Worm (Caenorhabditis elegans) whole organism, L1 larva: Measurements from ENCODE around the gene F14D2.7.

ENCODE experiments used
- C04F5.9 ChIP-seq: sonication (generic microtip); optimal IDR thresholded peaks from 2 replicates; lab custom pipeline; 2016; ENCODE audit warnings: missing genetic modification characterization, missing compliant biosample characterization
- Y116A8C.19 ChIP-seq: sonication (generic microtip); optimal IDR thresholded peaks from 2 replicates; lab custom pipeline; 2016; ENCODE audit warnings: missing compliant biosample characterization, missing genetic modification characterization, borderline replicate concordance
- aha-1 ChIP-seq: fragments of 150-350 bp; optimal IDR thresholded peaks from 2 replicates; lab custom pipeline; 2014; ENCODE audit warnings: missing biosample characterization, missing genetic modification characterization
- ama-1 ChIP-seq: fragments of 150-350 bp; optimal IDR thresholded peaks from 2 replicates; lab custom pipeline; 2014
- ceh-63 ChIP-seq: fragments of 200-800 bp; sonication (Bioruptor generic); optimal IDR thresholded peaks from 2 replicates; lab custom pipeline; 2018; ENCODE audit warnings: mild to moderate bottlenecking, missing genetic modification characterization, missing compliant biosample characterization
- ceh-90 ChIP-seq: sonication (generic microtip); optimal IDR thresholded peaks from 2 replicates; lab custom pipeline; 2016; ENCODE audit warnings: missing genetic modification characterization, missing compliant biosample characterization
- efl-1 ChIP-seq, 4 experiments: fragments of 150-350 bp; optimal IDR thresholded peaks in 3 of 4; peaks in 1 of 4; 1 replicate in 1 of 4; 2 replicates in 3 of 4; lab custom pipeline; 2014; ENCODE audit warnings: missing biosample characterization in 2 of 4, missing genetic modification characterization in 2 of 4, missing genetic modification reagents in 2 of 4
- elt-2 ChIP-seq: sonication (generic microtip); optimal IDR thresholded peaks from 2 replicates; lab custom pipeline; 2016; ENCODE audit warnings: missing genetic modification characterization, mild to moderate bottlenecking, inconsistent platforms, missing compliant biosample characterization, missing genetic modification reagents
- elt-3 ChIP-seq, 6 experiments: fragments of 150-350 bp in 1 of 6; sonication (generic microtip); optimal IDR thresholded peaks; 2 replicates each; lab custom pipeline; 2017 to 2018; ENCODE audit warnings: missing biosample characterization in 6 of 6, missing genetic modification characterization in 6 of 6, inconsistent platforms in 1 of 6
- ets-5 ChIP-seq: fragments of 200-800 bp; sonication (Bioruptor generic); IDR thresholded peaks from 2 replicates; pipeline ENCODE4 v1.3.6; 2022; ENCODE audit warnings: missing genetic modification characterization, missing compliant biosample characterization
- fkh-4 ChIP-seq: sonication (generic microtip); optimal IDR thresholded peaks from 2 replicates; lab custom pipeline; 2016; ENCODE audit warnings: missing compliant biosample characterization, missing genetic modification characterization, borderline replicate concordance
- grh-1 ChIP-seq: fragments of 200-800 bp; sonication (Bioruptor generic); IDR thresholded peaks from 2 replicates; pipeline ENCODE4 v1.3.6; 2022; ENCODE audit warnings: missing genetic modification reagents, missing genetic modification characterization, missing compliant biosample characterization
- hpl-2 ChIP-seq: fragments of 150-350 bp; optimal IDR thresholded peaks from 2 replicates; lab custom pipeline; 2014; ENCODE audit warnings: missing biosample characterization, missing genetic modification reagents, missing genetic modification characterization
- irx-1 ChIP-seq: sonication (generic microtip); optimal IDR thresholded peaks from 2 replicates; lab custom pipeline; 2016; ENCODE audit warnings: missing genetic modification characterization, missing compliant biosample characterization
- jun-1 ChIP-seq: fragments of 150-350 bp; optimal IDR thresholded peaks from 2 replicates; lab custom pipeline; 2014; ENCODE audit warnings: missing biosample characterization, missing genetic modification reagents, missing genetic modification characterization
- lin-14 ChIP-seq: fragments of 200-800 bp; sonication (Bioruptor generic); optimal IDR thresholded peaks from 2 replicates; lab custom pipeline; 2018; ENCODE audit warnings: mild to moderate bottlenecking, missing genetic modification characterization, moderate library complexity, missing compliant biosample characterization
- lin-15B ChIP-seq: fragments of 150-350 bp; sonication (generic microtip); optimal IDR thresholded peaks from 3 replicates; lab custom pipeline; 2014; ENCODE audit warnings: missing biosample characterization, missing genetic modification characterization
- lir-3 ChIP-seq: sonication (generic microtip); optimal IDR thresholded peaks from 2 replicates; lab custom pipeline; 2016; ENCODE audit warnings: mild to moderate bottlenecking, missing genetic modification characterization, moderate library complexity, missing compliant biosample characterization; ENCODE audit not compliant: poor library complexity
- lsy-2 ChIP-seq, 2 experiments: fragments of 150-350 bp; optimal IDR thresholded peaks; 2 replicates each; lab custom pipeline; 2014; ENCODE audit warnings: missing biosample characterization in 2 of 2, missing genetic modification characterization in 2 of 2
- mab-9 ChIP-seq: fragments of 200-800 bp; sonication (Bioruptor generic); IDR thresholded peaks from 2 replicates; pipeline ENCODE4 v1.3.6; 2022; ENCODE audit warnings: missing genetic modification reagents, missing genetic modification characterization, missing compliant biosample characterization
- mef-2 ChIP-seq: fragments of 150-350 bp; optimal IDR thresholded peaks from 2 replicates; lab custom pipeline; 2014; ENCODE audit warnings: missing biosample characterization, missing genetic modification characterization
- nhr-11 ChIP-seq: fragments of 150-350 bp; optimal IDR thresholded peaks from 2 replicates; lab custom pipeline; 2014; ENCODE audit warnings: missing biosample characterization, missing genetic modification characterization
- nhr-12 ChIP-seq: sonication (generic microtip); optimal IDR thresholded peaks from 2 replicates; lab custom pipeline; 2017; ENCODE audit warnings: missing biosample characterization, missing genetic modification characterization
- nhr-19 ChIP-seq: fragments of 200-800 bp; sonication (Bioruptor generic); conservative IDR thresholded peaks from 2 replicates; pipeline ENCODE4 v1.3.6; 2022; ENCODE audit warnings: missing genetic modification characterization, missing compliant biosample characterization
- nhr-20 ChIP-seq: sonication (generic microtip); optimal IDR thresholded peaks from 2 replicates; lab custom pipeline; 2016; ENCODE audit warnings: mild to moderate bottlenecking, missing genetic modification characterization, missing compliant biosample characterization
- nhr-47 ChIP-seq: sonication (generic microtip); optimal IDR thresholded peaks from 2 replicates; lab custom pipeline; 2016; ENCODE audit warnings: mild to moderate bottlenecking, missing genetic modification characterization, moderate library complexity, missing compliant biosample characterization
- nhr-71 ChIP-seq: sonication (generic microtip); optimal IDR thresholded peaks from 2 replicates; lab custom pipeline; 2016; ENCODE audit warnings: mild to moderate bottlenecking, missing genetic modification characterization, moderate library complexity, missing compliant biosample characterization
- nhr-84 ChIP-seq: sonication (generic microtip); optimal IDR thresholded peaks from 2 replicates; lab custom pipeline; 2017; ENCODE audit warnings: missing biosample characterization, missing genetic modification characterization
- nhr-85 ChIP-seq: sonication (generic microtip); peaks from one replicate; lab custom pipeline; 2016; ENCODE audit warnings: missing genetic modification characterization, inconsistent platforms, missing compliant biosample characterization
- pag-3 ChIP-seq: sonication (generic microtip); optimal IDR thresholded peaks from 2 replicates; lab custom pipeline; 2017; ENCODE audit warnings: missing genetic modification characterization, mild to moderate bottlenecking, missing compliant biosample characterization, antibody characterized with exemption, borderline replicate concordance; ENCODE audit not compliant: insufficient read depth
- rnt-1 ChIP-seq: sonication (generic microtip); optimal IDR thresholded peaks from 2 replicates; lab custom pipeline; 2016; ENCODE audit warnings: mild to moderate bottlenecking, missing genetic modification characterization, moderate library complexity, missing compliant biosample characterization
- skn-1 ChIP-seq: fragments of 150-350 bp; optimal IDR thresholded peaks from 2 replicates; lab custom pipeline; 2014; ENCODE audit warnings: missing biosample characterization, missing genetic modification characterization
- snu-23 ChIP-seq: sonication (generic microtip); optimal IDR thresholded peaks from 2 replicates; lab custom pipeline; 2016; ENCODE audit warnings: missing genetic modification characterization, missing compliant biosample characterization
- sox-4 ChIP-seq: sonication (generic microtip); optimal IDR thresholded peaks from 2 replicates; lab custom pipeline; 2016; ENCODE audit warnings: missing genetic modification characterization, missing compliant biosample characterization
- zag-1 ChIP-seq: fragments of 150-350 bp; optimal IDR thresholded peaks from 2 replicates; lab custom pipeline; 2014; ENCODE audit warnings: missing biosample characterization, missing genetic modification characterization

F14D2.7 gene

DNA sequence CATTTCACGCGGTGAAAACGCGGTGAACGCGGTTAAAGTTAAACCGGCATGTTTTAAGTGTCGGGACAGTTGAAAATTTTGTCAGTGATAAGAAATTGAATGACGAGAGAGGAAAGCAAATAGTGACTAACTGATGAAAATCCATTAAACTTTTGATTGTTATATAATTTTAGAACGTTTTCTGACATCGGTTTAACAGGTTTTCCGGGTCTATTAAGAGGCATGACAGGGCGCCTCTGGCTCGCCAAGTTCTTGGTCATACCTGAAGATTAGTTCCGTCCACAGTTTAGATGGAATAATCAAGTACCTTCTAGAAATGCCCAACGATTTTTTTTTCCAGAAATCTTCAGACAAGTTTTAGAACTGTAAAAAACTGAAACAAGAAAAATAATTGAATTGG lies 15.3 kb downstream of the F14D2.7 start, which contains the start of gene Y46D2A.2:
TSS of gene Y46D2A.2 (minus strand) at position 101 of the 400 bp plus-strand sequence.
- TF ChIP-seq elt-3 (tag; optimal IDR thresholded peaks at IDR 0.05; lab: Kevin White, UChicago) (no peak), elt-2 (tag; lab: Kevin White, UChicago) (peak; percentile 9)

DNA sequence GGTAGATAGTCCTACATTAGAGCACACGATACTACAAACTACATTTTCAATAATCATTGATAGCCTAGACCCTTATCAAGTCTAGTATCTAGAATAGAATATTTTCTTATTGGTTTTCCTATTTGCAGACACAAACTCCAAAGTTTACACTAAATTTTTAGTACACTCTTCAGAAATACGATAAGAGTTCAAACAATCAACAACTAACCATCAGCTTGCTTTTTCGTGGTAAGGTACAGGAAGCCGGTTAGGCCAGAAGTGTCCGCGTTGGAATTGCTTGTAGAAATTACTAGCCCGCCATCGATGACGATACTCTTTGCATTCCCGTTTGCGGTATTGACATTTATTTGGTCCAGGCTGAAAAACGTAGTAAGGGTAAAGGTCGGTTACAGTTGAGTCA lies 16.2 kb downstream of the F14D2.7 start, which contains the start of gene Y46D2A.1:
TSS of gene Y46D2A.1 (plus strand) at position 301 of the 400 bp plus-strand sequence.
- TF ChIP-seq elt-2 (tag; lab: Kevin White, UChicago) (peak; percentile 49), fkh-4 (tag; lab: Kevin White, UChicago) (no peak)

- no peak for TF ChIP-seq lin-15B (tag; lab: Kevin White, UChicago)
- peak; percentile 84 for TF ChIP-seq elt-2 (tag; lab: Kevin White, UChicago)
- TF ChIP-seq nhr-20 (tag; lab: Kevin White, UChicago): peak; percentile 17
Observed at ce11 chrII:3318839-3319238, 19.6 kb downstream of the F14D2.7 start.

DNA sequence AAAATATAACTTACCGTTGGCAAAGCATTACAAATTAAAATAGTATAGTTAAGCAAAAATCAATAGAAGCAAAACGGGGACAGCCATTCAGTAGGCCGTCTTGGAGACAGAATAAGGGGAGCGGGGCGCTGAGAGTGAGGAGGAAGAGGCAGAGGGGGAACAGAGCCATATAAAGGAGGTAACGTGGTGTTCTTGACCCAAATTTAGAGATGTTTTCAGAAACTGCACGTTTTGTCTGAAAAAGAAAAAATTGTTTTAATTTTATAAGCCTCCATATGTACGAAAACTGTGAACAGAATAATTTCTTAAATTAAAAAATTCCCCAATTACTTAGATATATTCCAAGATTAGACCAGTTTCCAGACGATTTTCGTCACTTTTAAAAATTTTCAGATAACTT lies 25.0 kb downstream of the F14D2.7 start, which contains the start of gene F39E9.6:
TSS of gene F39E9.6 (minus strand) at position 101 of the 400 bp plus-strand sequence.
- TF ChIP-seq lir-3 (no peak), grh-1 (no peak), nhr-71 (no peak), nhr-84 (tag; lab: Kevin White, UChicago) (no peak), nhr-12 (tag; lab: Kevin White, UChicago) (no peak), nhr-47 (tag; lab: Kevin White, UChicago) (no peak), ets-5 (GFP tag; lab: Robert Waterston, UW) (no peak), hpl-2 (GFP tag; lab: Kevin White, UChicago) (no peak), ceh-63 (GFP tag; lab: Kevin White, UChicago) (no peak), pag-3 (tag; lab: Kevin White, UChicago) (no peak), fkh-4 (tag; lab: Kevin White, UChicago) (no peak), mef-2 (tag; lab: Kevin White, UChicago) (no peak), Y116A8C.19 (tag; lab: Kevin White, UChicago) (no peak), ama-1 (lab: Kevin White, UChicago) (no peak), nhr-11 (tag; lab: Kevin White, UChicago) (no peak), nhr-85 (tag; lab: Kevin White, UChicago) (no peak), ceh-90 (tag; lab: Kevin White, UChicago) (no peak)

ce11 chrII:3310957-3311657 lies 27.3 kb downstream of the F14D2.7 start:
- TF ChIP-seq nhr-11 (tag; lab: Kevin White, UChicago) (no peak), rnt-1 (tag; lab: Kevin White, UChicago) (peak; percentile 16), elt-2 (tag; lab: Kevin White, UChicago) (peak; percentile 50)

ce11 chrII:3303582-3303981 lies 34.9 kb downstream of the F14D2.7 start:
- TF ChIP-seq nhr-47 (tag; lab: Kevin White, UChicago) (peak; percentile 16), zag-1 (tag; lab: Kevin White, UChicago) (no peak), lir-3 (no peak), lin-14 (GFP tag; lab: Kevin White, UChicago) (peak; percentile 45), snu-23 (GFP tag; lab: Kevin White, UChicago) (peak; percentile 33), skn-1 (tag; lab: Kevin White, UChicago) (no peak), nhr-85 (tag; lab: Kevin White, UChicago) (peak; percentile 75), ceh-90 (tag; lab: Kevin White, UChicago) (no peak), elt-3 (tag; optimal IDR thresholded peaks at IDR 0.05; lab: Kevin White, UChicago) (peak in 1 of 6 experiments; percentile 4), elt-2 (tag; lab: Kevin White, UChicago) (no peak), sox-4 (no peak), nhr-19 (GFP tag; lab: Robert Waterston, UW) (peak; percentile 56), jun-1 (tag; lab: Kevin White, UChicago) (no peak), lsy-2 (tag; optimal IDR thresholded peaks at IDR 0.05; lab: Kevin White, UChicago) (peak in 1 of 2 experiments; percentile 23), C04F5.9 (tag; lab: Kevin White, UChicago) (no peak), aha-1 (tag; lab: Kevin White, UChicago) (no peak), nhr-71 (peak; percentile 10), mab-9 (GFP tag; lab: Robert Waterston, UW) (no peak), efl-1 (optimal IDR thresholded peaks at IDR 0.05; lab: Kevin White, UChicago) (peak; percentile 12 to 16), efl-1 (GFP tag; optimal IDR thresholded peaks at IDR 0.05 in 1 of 2; lab: Kevin White, UChicago) (peak in 1 of 2 experiments; percentile 14), irx-1 (no peak)
